Fruit fly (Drosophila melanogaster): ENCODE measurements around the gene mRpL24.

The mRpL24 gene

dm6 chr2L:4950667-4951066, 5.5 kb upstream of the mRpL24 start, which contains the start of gene Jon25Biii:
Gene Jon25Biii (minus strand): TSS chr2L:4950767.
- peak; percentile 28 for TF ChIP-seq noc (tag; optimal IDR thresholded peaks at IDR 0.05)

- no peak for TF ChIP-seq noc (tag; optimal IDR thresholded peaks at IDR 0.05)
Observed at dm6 chr2L:4949453-4950045, 4.4 kb upstream of the mRpL24 start, which contains the start of gene jet. Gene jet (minus strand): TSS chr2L:4949784.

- TF ChIP-seq noc (tag; optimal IDR thresholded peaks at IDR 0.05) = no peak
Observed at dm6 chr2L:4942257-4942792, 2.8 kb downstream of the mRpL24 start, which contains the start of gene synr. Gene synr (plus strand): TSS chr2L:4942742.

- TF ChIP-seq noc (tag; optimal IDR thresholded peaks at IDR 0.05) = no peak
Observed at dm6 chr2L:4937060-4937459, 8.1 kb downstream of the mRpL24 start, which contains the start of gene Sgs1. Gene Sgs1 (plus strand): TSS chr2L:4937409.

- no peak for TF ChIP-seq noc (tag; optimal IDR thresholded peaks at IDR 0.05)
Observed at dm6 chr2L:4936325-4936869, 8.8 kb downstream of the mRpL24 start, which contains the start of gene hoe2. Gene hoe2 (minus strand): TSS chr2L:4936450.

dm6 chr2L:4932284-4932683, 12.9 kb downstream of the mRpL24 start, which contains the start of gene hoe1:
Gene hoe1 (minus strand): TSS chr2L:4932384.
- TF ChIP-seq noc (tag; optimal IDR thresholded peaks at IDR 0.05) = no peak

- no peak for TF ChIP-seq noc (tag; optimal IDR thresholded peaks at IDR 0.05)
Observed at dm6 chr2L:4930541-4930940, 14.6 kb downstream of the mRpL24 start.

- TF ChIP-seq noc (tag; optimal IDR thresholded peaks at IDR 0.05) = no peak
Observed at dm6 chr2L:4928340-4928739, 16.8 kb downstream of the mRpL24 start.

DNA sequence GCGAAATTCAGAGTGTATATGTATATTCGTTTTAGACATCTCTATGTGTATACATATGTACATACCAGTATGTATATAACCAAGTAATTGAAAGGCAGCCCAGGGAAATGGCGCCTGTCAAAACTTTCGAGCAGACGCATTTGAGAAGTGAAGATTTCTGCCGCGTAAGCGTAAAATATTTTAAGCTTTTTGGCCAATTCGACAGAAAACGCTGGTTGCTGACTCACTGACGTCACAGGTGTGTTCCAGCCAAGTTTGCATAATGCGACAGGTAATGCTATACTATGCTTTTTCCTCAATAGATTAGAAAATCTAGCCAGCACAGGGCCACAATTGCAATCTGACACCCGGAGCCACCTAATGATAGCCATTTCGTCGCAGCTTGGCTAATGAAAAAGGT, 28.4 kb downstream of the mRpL24 start:
- no peak for TF ChIP-seq noc (tag; optimal IDR thresholded peaks at IDR 0.05)

- TF ChIP-seq noc (tag; optimal IDR thresholded peaks at IDR 0.05) = no peak
Observed at dm6 chr2L:4915715-4916153, 29.4 kb downstream of the mRpL24 start.

dm6 chr2L:4907986-4908385, 37.2 kb downstream of the mRpL24 start:
- no peak for TF ChIP-seq noc (tag; optimal IDR thresholded peaks at IDR 0.05)

DNA sequence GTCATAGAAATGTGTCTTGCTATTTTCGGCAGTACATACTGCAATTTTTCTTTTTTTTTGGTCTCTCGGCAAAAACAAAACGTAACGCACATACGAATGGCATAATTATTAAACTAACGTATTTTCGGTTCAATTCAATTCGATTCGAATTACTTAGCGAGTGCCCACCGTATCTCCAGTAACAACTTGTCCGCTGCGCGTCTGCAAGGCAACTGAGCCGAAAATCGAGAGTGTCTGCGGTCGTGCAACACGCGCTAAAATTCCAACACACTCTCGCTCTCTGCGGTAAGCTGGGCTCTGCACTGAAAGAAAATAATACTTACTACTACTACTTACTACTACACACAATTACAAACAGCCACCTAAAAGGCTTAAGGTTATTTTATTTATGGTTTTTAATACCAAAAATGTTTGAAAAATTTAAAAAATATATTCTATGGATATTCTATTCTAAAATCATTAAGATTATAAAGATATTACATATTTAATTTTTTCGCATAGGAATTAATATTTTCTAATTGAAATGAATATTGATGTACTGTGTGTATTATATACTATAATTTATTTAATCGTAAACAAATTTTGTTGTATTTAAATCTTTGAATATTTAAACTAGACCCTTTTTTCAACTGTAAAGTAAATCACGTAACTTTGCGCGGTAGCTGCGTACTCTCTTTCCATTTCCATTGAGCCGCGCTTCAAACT, 38.5 kb downstream of the mRpL24 start, which contains the start of gene snsl:
Gene snsl, minus strand, starts transcription at position 217 of the 705 bp plus-strand sequence.
- TF ChIP-seq noc (tag; optimal IDR thresholded peaks at IDR 0.05) = no peak

dm6 chr2L:4905365-4906280, 39.5 kb downstream of the mRpL24 start:
- TF ChIP-seq noc (tag; optimal IDR thresholded peaks at IDR 0.05) = no peak

- no peak for TF ChIP-seq noc (tag; optimal IDR thresholded peaks at IDR 0.05)
Observed at dm6 chr2L:4903838-4904237, 41.3 kb downstream of the mRpL24 start.
